Worm (Caenorhabditis elegans) whole organism, L2 larva: ENCODE measurements around the gene T12B3.3.

Experiments used
- C34F6.9 ChIP-seq: fragments of 150-350 bp; optimal IDR thresholded peaks from 2 replicates; lab custom pipeline; 2014; ENCODE audit warnings: missing biosample characterization, missing genetic modification characterization
- F13H6.1 ChIP-seq: sonication (generic microtip); optimal IDR thresholded peaks from 2 replicates; lab custom pipeline; 2016; ENCODE audit warnings: missing genetic modification characterization, missing compliant biosample characterization
- ceh-16 ChIP-seq: fragments of 150-350 bp; optimal IDR thresholded peaks from 2 replicates; lab custom pipeline; 2014; ENCODE audit warnings: missing biosample characterization, missing genetic modification characterization
- crh-2 ChIP-seq: sonication (generic microtip); optimal IDR thresholded peaks from 2 replicates; lab custom pipeline; 2017; ENCODE audit warnings: missing biosample characterization, missing genetic modification characterization
- nhr-129 ChIP-seq: fragments of 150-350 bp; optimal IDR thresholded peaks from 2 replicates; lab custom pipeline; 2014; ENCODE audit warnings: missing biosample characterization, missing genetic modification characterization
- sem-4 ChIP-seq: fragments of 150-350 bp; optimal IDR thresholded peaks from 2 replicates; lab custom pipeline; 2014; ENCODE audit warnings: missing biosample characterization, missing genetic modification reagents, missing genetic modification characterization

T12B3.3 gene

DNA sequence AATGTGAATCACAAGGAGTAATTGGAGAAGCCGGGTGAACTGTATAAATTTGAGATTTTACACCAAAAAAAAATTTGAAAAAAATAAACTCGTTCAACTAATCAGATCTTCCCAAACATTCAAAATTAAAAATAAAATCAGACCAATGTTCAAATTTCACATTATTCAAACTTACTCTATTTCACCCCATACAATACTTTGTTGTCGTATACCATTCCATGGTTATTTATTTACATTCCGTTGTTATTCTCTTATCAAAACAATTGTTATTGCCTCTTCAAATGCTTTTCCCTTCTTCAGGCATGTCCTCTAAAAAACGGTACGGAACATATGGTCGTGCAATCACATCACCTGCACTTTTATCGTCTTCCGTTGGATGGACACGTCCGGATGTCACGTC lies 49.3 kb downstream of the T12B3.3 start, which contains the start of gene unc-82:
Gene unc-82, plus strand, starts transcription at position 301 of the 400 bp plus-strand sequence.
- TF ChIP-seq ceh-16 (tag; lab: Kevin White, UChicago) (no peak), sem-4 (tag; lab: Kevin White, UChicago) (no peak), crh-2 (tag; lab: Kevin White, UChicago) (no peak)

DNA sequence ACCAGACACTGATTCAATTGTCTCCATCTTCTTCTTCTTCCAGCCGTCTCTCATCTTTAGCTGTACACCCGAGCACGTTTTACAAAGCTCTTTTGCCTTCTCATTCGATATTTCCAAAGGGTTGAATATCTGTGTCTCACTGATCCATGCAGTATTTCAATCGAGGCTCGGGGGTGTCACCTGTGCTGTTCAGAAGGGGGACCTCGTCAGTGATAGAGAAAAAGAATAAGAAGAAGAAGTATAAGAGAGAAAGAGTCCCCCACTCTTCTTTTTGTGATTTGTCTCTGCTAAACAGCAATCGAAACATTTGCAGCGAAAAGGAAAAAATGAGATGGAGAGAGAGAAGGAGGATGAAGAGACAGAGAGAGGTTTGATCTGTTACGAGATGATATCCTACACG lies 51.1 kb downstream of the T12B3.3 start:
- peak; percentile 7 for TF ChIP-seq C34F6.9
- TF ChIP-seq crh-2 (tag; lab: Kevin White, UChicago): no peak
- TF ChIP-seq F13H6.1 (tag; lab: Kevin White, UChicago): peak; percentile 66
- peak; percentile 27 for TF ChIP-seq nhr-129 (tag; lab: Kevin White, UChicago)
